Worm (Caenorhabditis elegans) whole organism, L3 larva: ENCODE data around the gene ech-6.

ENCODE experiments used
- R02D3.7 ChIP-seq: fragments of 150-350 bp; optimal IDR thresholded peaks from 2 replicates; lab custom pipeline; 2014; ENCODE audit warnings: missing biosample characterization, missing genetic modification characterization
- ama-1 ChIP-seq: fragments of 150-350 bp; optimal IDR thresholded peaks from 2 replicates; lab custom pipeline; 2018
- ceh-9 ChIP-seq: sonication (generic microtip); optimal IDR thresholded peaks from 2 replicates; lab custom pipeline; 2018; ENCODE audit warnings: missing biosample characterization, missing genetic modification characterization
- elt-1 ChIP-seq: fragments of 150-350 bp; optimal IDR thresholded peaks from 2 replicates; lab custom pipeline; 2014; ENCODE audit warnings: missing biosample characterization, missing genetic modification characterization
- fkh-10 ChIP-seq: sonication (generic microtip); optimal IDR thresholded peaks from 2 replicates; lab custom pipeline; 2017; ENCODE audit warnings: missing biosample characterization, missing genetic modification reagents, missing genetic modification characterization
- jun-1 ChIP-seq: fragments of 150-350 bp; optimal IDR thresholded peaks from 2 replicates; lab custom pipeline; 2014; ENCODE audit warnings: missing biosample characterization, missing genetic modification reagents, missing genetic modification characterization
- nfya-1 ChIP-seq: sonication (generic microtip); optimal IDR thresholded peaks from 2 replicates; lab custom pipeline; 2017; ENCODE audit warnings: missing genetic modification characterization, mild to moderate bottlenecking, missing compliant biosample characterization, antibody characterized with exemption, moderate library complexity; ENCODE audit not compliant: insufficient read depth
- nhr-25 ChIP-seq: sonication (generic microtip); optimal IDR thresholded peaks from 2 replicates; lab custom pipeline; 2017; ENCODE audit warnings: missing biosample characterization, missing genetic modification characterization
- nhr-28 ChIP-seq: fragments of 150-350 bp; optimal IDR thresholded peaks from 2 replicates; lab custom pipeline; 2014; ENCODE audit warnings: missing biosample characterization, missing genetic modification characterization
- sea-2 ChIP-seq: fragments of 150-350 bp; sonication (generic microtip); optimal IDR thresholded peaks from 4 replicates; lab custom pipeline; 2014; ENCODE audit warnings: missing biosample characterization, missing genetic modification reagents, missing genetic modification characterization
- unc-62 ChIP-seq: fragments of 150-350 bp; sonication (generic microtip); optimal IDR thresholded peaks from 4 replicates; lab custom pipeline; 2014; ENCODE audit warnings: missing biosample characterization, missing genetic modification reagents, missing genetic modification characterization
- ztf-11 ChIP-seq: fragments of 150-350 bp; optimal IDR thresholded peaks from 2 replicates; lab custom pipeline; 2014; ENCODE audit warnings: missing biosample characterization, missing genetic modification characterization
- ztf-4 ChIP-seq: fragments of 150-350 bp; optimal IDR thresholded peaks from 2 replicates; lab custom pipeline; 2014; ENCODE audit warnings: missing biosample characterization, missing genetic modification characterization

DNA sequence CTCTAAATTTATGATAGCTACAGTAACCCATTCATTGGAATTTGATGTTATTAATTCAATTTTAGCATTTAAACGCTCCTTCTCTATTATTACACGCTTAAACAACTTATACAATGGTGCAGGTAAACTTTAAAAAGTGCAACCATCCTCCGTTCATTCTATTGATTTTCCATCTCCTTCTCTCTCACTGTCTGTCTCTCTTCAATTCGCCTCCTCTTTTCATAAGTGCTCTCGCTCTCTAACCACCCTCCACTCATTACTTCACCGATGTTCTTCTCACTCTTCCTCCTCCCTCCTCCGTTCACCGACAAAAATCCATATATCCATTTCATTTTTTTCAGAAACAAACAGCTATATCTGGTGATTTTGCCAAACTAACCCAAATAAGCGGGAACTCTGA is 13.5 kb upstream of the ech-6 start, which contains the start of gene cbp-1:
- TF ChIP-seq nhr-25 (tag; lab: Kevin White, UChicago) (peak; percentile 51), unc-62 (GFP tag; lab: Kevin White, UChicago) (no peak), ztf-4 (tag; lab: Kevin White, UChicago) (no peak), elt-1 (tag; lab: Kevin White, UChicago) (no peak), nhr-28 (tag; lab: Kevin White, UChicago) (no peak), sea-2 (no peak), R02D3.7 (no peak), ztf-11 (tag; lab: Kevin White, UChicago) (no peak), nfya-1 (tag; lab: Kevin White, UChicago) (peak; percentile 69), jun-1 (tag; lab: Kevin White, UChicago) (no peak), ceh-9 (tag; lab: Kevin White, UChicago) (no peak), ama-1 (no peak), fkh-10 (GFP tag; lab: Kevin White, UChicago) (no peak)
